Fruit fly (Drosophila melanogaster): ENCODE measurements around the gene CG9743.

The CG9743 gene

dm6 chr3R:30208766-30209484, 6.1 kb upstream of the CG9743 start, which contains the start of gene RpS7 (continued):
- TF ChIP-seq Myc (optimal IDR thresholded peaks at IDR 0.05) (peak; percentile 53), lola (GFP tag; optimal IDR thresholded peaks at IDR 0.05) (no peak), jim (GFP tag; optimal IDR thresholded peaks at IDR 0.05) (no peak)

dm6 chr3R:30208011-30208410, 5.2 kb upstream of the CG9743 start:
- TF ChIP-seq Rel (GFP tag; optimal IDR thresholded peaks at IDR 0.05) (no peak), Rel (tag; optimal IDR thresholded peaks at IDR 0.05) (no peak), lola (GFP tag; optimal IDR thresholded peaks at IDR 0.05) (no peak), h (GFP tag; optimal IDR thresholded peaks at IDR 0.05) (no peak), Hnf4 (GFP tag; optimal IDR thresholded peaks at IDR 0.05) (no peak), Sp1 (GFP tag; optimal IDR thresholded peaks at IDR 0.05) (no peak), Myc (optimal IDR thresholded peaks at IDR 0.05) (no peak), usp (GFP tag; optimal IDR thresholded peaks at IDR 0.05) (no peak), foxo (GFP tag; optimal IDR thresholded peaks at IDR 0.05) (no peak), OdsH (GFP tag; optimal IDR thresholded peaks at IDR 0.05) (no peak), br (GFP tag; optimal IDR thresholded peaks at IDR 0.05) (no peak), Jra (GFP tag; optimal IDR thresholded peaks at IDR 0.05) (no peak), CG32264 (GFP tag; optimal IDR thresholded peaks at IDR 0.05) (no peak), rgr (GFP tag; optimal IDR thresholded peaks at IDR 0.05) (no peak), GATAd (GFP tag; optimal IDR thresholded peaks at IDR 0.05) (no peak), sv (GFP tag; optimal IDR thresholded peaks at IDR 0.05) (no peak), sage (GFP tag; optimal IDR thresholded peaks at IDR 0.05) (no peak), pan (optimal IDR thresholded peaks at IDR 0.05) (no peak), tai (GFP tag; optimal IDR thresholded peaks at IDR 0.05) (no peak)

dm6 chr3R:30205946-30206345, 3.1 kb upstream of the CG9743 start:
- TF ChIP-seq sage (GFP tag; optimal IDR thresholded peaks at IDR 0.05) (peak; percentile 3), usp (GFP tag; optimal IDR thresholded peaks at IDR 0.05) (no peak)

dm6 chr3R:30204004-30204603, 1.3 kb upstream of the CG9743 start:
- TF ChIP-seq CG9705 (GFP tag; optimal IDR thresholded peaks at IDR 0.05) = no peak
- TF ChIP-seq Rel (GFP tag; optimal IDR thresholded peaks at IDR 0.05) = no peak
- peak; percentile 51 for TF ChIP-seq Rel (tag; optimal IDR thresholded peaks at IDR 0.05)

- TF ChIP-seq sv (GFP tag; optimal IDR thresholded peaks at IDR 0.05) = peak; percentile 86
- TF ChIP-seq pan (optimal IDR thresholded peaks at IDR 0.05) = no peak
- TF ChIP-seq foxo (GFP tag; optimal IDR thresholded peaks at IDR 0.05) = peak; percentile 5 to 74
- TF ChIP-seq Abd-B (GFP tag; optimal IDR thresholded peaks at IDR 0.05) = no peak
- no peak for TF ChIP-seq Myc (optimal IDR thresholded peaks at IDR 0.05)
- TF ChIP-seq OdsH (GFP tag; optimal IDR thresholded peaks at IDR 0.05) = peak; percentile 43
- no peak for TF ChIP-seq N (GFP tag; optimal IDR thresholded peaks at IDR 0.05)
- no peak for TF ChIP-seq Dfd (GFP tag; optimal IDR thresholded peaks at IDR 0.05)
- no peak for TF ChIP-seq lola (GFP tag; optimal IDR thresholded peaks at IDR 0.05)
- TF ChIP-seq dmrt93B (GFP tag; optimal IDR thresholded peaks at IDR 0.05) = peak; percentile 40
- no peak for TF ChIP-seq Jra (GFP tag; optimal IDR thresholded peaks at IDR 0.05)
- TF ChIP-seq Hr78 (GFP tag; optimal IDR thresholded peaks at IDR 0.05) = no peak
- peak; percentile 55 for TF ChIP-seq ey (GFP tag; optimal IDR thresholded peaks at IDR 0.05)
- no peak for TF ChIP-seq GATAd (GFP tag; optimal IDR thresholded peaks at IDR 0.05)
- TF ChIP-seq br (GFP tag; optimal IDR thresholded peaks at IDR 0.05) = peak; percentile 61
- no peak for TF ChIP-seq dl (GFP tag; optimal IDR thresholded peaks at IDR 0.05; ENCODE audit: insufficient read depth in 1 of 2, partially characterized antibody in 2 of 2)
- TF ChIP-seq CG9705 (GFP tag; optimal IDR thresholded peaks at IDR 0.05) = no peak
- TF ChIP-seq jim (GFP tag; optimal IDR thresholded peaks at IDR 0.05) = no peak
- peak; percentile 34 for TF ChIP-seq woc (GFP tag; optimal IDR thresholded peaks at IDR 0.05)
- no peak for TF ChIP-seq usp (GFP tag; optimal IDR thresholded peaks at IDR 0.05)
- TF ChIP-seq HLH106 (tag; optimal IDR thresholded peaks at IDR 0.05) = peak; percentile 56
- TF ChIP-seq Dif (GFP tag; optimal IDR thresholded peaks at IDR 0.05; ENCODE audit: partially characterized antibody) = no peak
- TF ChIP-seq dsf (GFP tag; optimal IDR thresholded peaks at IDR 0.05; ENCODE audit: borderline replicate concordance) = no peak
- no peak for TF ChIP-seq Vsx2 (GFP tag; optimal IDR thresholded peaks at IDR 0.05; ENCODE audit: partially characterized antibody)
- TF ChIP-seq brk (GFP tag; optimal IDR thresholded peaks at IDR 0.05) = no peak
- TF ChIP-seq Sp1 (GFP tag; optimal IDR thresholded peaks at IDR 0.05) = peak; percentile 23
- no peak for TF ChIP-seq Mio (GFP tag; optimal IDR thresholded peaks at IDR 0.05)
- TF ChIP-seq psq (GFP tag; optimal IDR thresholded peaks at IDR 0.05) = peak; percentile 43
- TF ChIP-seq Hr83 (GFP tag; optimal IDR thresholded peaks at IDR 0.05; ENCODE audit: poor library complexity, severe bottlenecking) = no peak
- TF ChIP-seq CrebA (GFP tag; optimal IDR thresholded peaks at IDR 0.05; ENCODE audit: borderline replicate concordance) = no peak
These were observed 547 bp upstream of the CG9743 start for dm6 chr3R:30203104-30203986.

All from whole organism, wandering third instar larva.